Worm (Caenorhabditis elegans) whole organism, L1 larva: Measurements from ENCODE around the gene vps-36.

ENCODE experiments used
- C04F5.9 ChIP-seq: sonication (generic microtip); optimal IDR thresholded peaks from 2 replicates; lab custom pipeline; 2016; ENCODE audit warnings: missing genetic modification characterization, missing compliant biosample characterization
- C16A3.4 ChIP-seq: fragments of 150-350 bp; optimal IDR thresholded peaks from 2 replicates; lab custom pipeline; 2014; ENCODE audit warnings: missing biosample characterization, missing genetic modification characterization
- aly-2 ChIP-seq: fragments of 150-350 bp; optimal IDR thresholded peaks from 2 replicates; lab custom pipeline; 2014; ENCODE audit warnings: missing biosample characterization, missing genetic modification characterization
- blmp-1 ChIP-seq: fragments of 150-350 bp; optimal IDR thresholded peaks from 2 replicates; lab custom pipeline; 2014; ENCODE audit warnings: missing biosample characterization, missing genetic modification characterization
- ceh-63 ChIP-seq: fragments of 200-800 bp; sonication (Bioruptor generic); optimal IDR thresholded peaks from 2 replicates; lab custom pipeline; 2018; ENCODE audit warnings: mild to moderate bottlenecking, missing genetic modification characterization, missing compliant biosample characterization
- ceh-82 ChIP-seq, 3 experiments: fragments of 150-350 bp in 1 of 3; sonication (generic microtip) in 2 of 3; optimal IDR thresholded peaks; 2 replicates each; lab custom pipeline; 2014 to 2017; ENCODE audit warnings: missing biosample characterization in 3 of 3, missing genetic modification characterization in 3 of 3
- ceh-88 ChIP-seq: fragments of 200-800 bp; sonication (Bioruptor generic); IDR thresholded peaks from 2 replicates; pipeline ENCODE4 v1.3.6; 2022; ENCODE audit warnings: missing genetic modification characterization, missing compliant biosample characterization
- ceh-90 ChIP-seq: sonication (generic microtip); optimal IDR thresholded peaks from 2 replicates; lab custom pipeline; 2016; ENCODE audit warnings: missing genetic modification characterization, missing compliant biosample characterization
- ces-1 ChIP-seq: fragments of 150-350 bp; optimal IDR thresholded peaks from 2 replicates; lab custom pipeline; 2014; ENCODE audit warnings: missing biosample characterization, missing genetic modification reagents, missing genetic modification characterization
- dpl-1 ChIP-seq, 3 experiments: fragments of 150-350 bp in 2 of 3; sonication (generic microtip) in 1 of 3; optimal IDR thresholded peaks; 2 replicates each; lab custom pipeline; 2014 to 2017; ENCODE audit warnings: missing biosample characterization in 3 of 3, missing genetic modification characterization in 3 of 3, missing genetic modification reagents in 3 of 3
- efl-1 ChIP-seq, 4 experiments: fragments of 150-350 bp; optimal IDR thresholded peaks in 3 of 4; peaks in 1 of 4; 1 replicate in 1 of 4; 2 replicates in 3 of 4; lab custom pipeline; 2014; ENCODE audit warnings: missing biosample characterization in 2 of 4, missing genetic modification characterization in 2 of 4, missing genetic modification reagents in 2 of 4
- efl-3 ChIP-seq: fragments of 200-800 bp; sonication (Bioruptor generic); optimal IDR thresholded peaks from 2 replicates; lab custom pipeline; 2018; ENCODE audit warnings: mild to moderate bottlenecking, missing genetic modification characterization, missing compliant biosample characterization
- egl-27 ChIP-seq, 2 experiments: fragments of 150-350 bp in 1 of 2; sonication (generic microtip); optimal IDR thresholded peaks; 3 replicates each; lab custom pipeline; 2017 to 2018; ENCODE audit warnings: missing biosample characterization in 2 of 2, missing genetic modification characterization in 2 of 2, missing genetic modification reagents in 2 of 2
- elt-3 ChIP-seq, 6 experiments: fragments of 150-350 bp in 1 of 6; sonication (generic microtip); optimal IDR thresholded peaks; 2 replicates each; lab custom pipeline; 2017 to 2018; ENCODE audit warnings: missing biosample characterization in 6 of 6, missing genetic modification characterization in 6 of 6, inconsistent platforms in 1 of 6
- ets-5 ChIP-seq: fragments of 200-800 bp; sonication (Bioruptor generic); IDR thresholded peaks from 2 replicates; pipeline ENCODE4 v1.3.6; 2022; ENCODE audit warnings: missing genetic modification characterization, missing compliant biosample characterization
- fkh-10 ChIP-seq: sonication (generic microtip); optimal IDR thresholded peaks from 2 replicates; lab custom pipeline; 2017; ENCODE audit warnings: missing biosample characterization, missing genetic modification reagents, missing genetic modification characterization
- fkh-8 ChIP-seq: sonication (generic microtip); optimal IDR thresholded peaks from 2 replicates; lab custom pipeline; 2016; ENCODE audit warnings: mild to moderate bottlenecking, missing genetic modification characterization, missing compliant biosample characterization
- hlh-4 ChIP-seq: sonication (generic microtip); optimal IDR thresholded peaks from 2 replicates; lab custom pipeline; 2016; ENCODE audit warnings: mild to moderate bottlenecking, missing genetic modification characterization, missing compliant biosample characterization
- isw-1 ChIP-seq: fragments of 200-800 bp; sonication (Bioruptor generic); IDR thresholded peaks from 2 replicates; pipeline ENCODE4 v1.3.6; 2022; ENCODE audit warnings: missing genetic modification characterization, missing compliant biosample characterization
- jun-1 ChIP-seq: fragments of 150-350 bp; optimal IDR thresholded peaks from 2 replicates; lab custom pipeline; 2014; ENCODE audit warnings: missing biosample characterization, missing genetic modification reagents, missing genetic modification characterization
- lin-14 ChIP-seq: fragments of 200-800 bp; sonication (Bioruptor generic); optimal IDR thresholded peaks from 2 replicates; lab custom pipeline; 2018; ENCODE audit warnings: mild to moderate bottlenecking, missing genetic modification characterization, moderate library complexity, missing compliant biosample characterization
- lin-15B ChIP-seq: fragments of 150-350 bp; sonication (generic microtip); optimal IDR thresholded peaks from 3 replicates; lab custom pipeline; 2014; ENCODE audit warnings: missing biosample characterization, missing genetic modification characterization
- lin-35 ChIP-seq, 2 experiments: fragments of 150-350 bp; optimal IDR thresholded peaks; 2 replicates each; lab custom pipeline; 2014; ENCODE audit warnings: missing biosample characterization in 2 of 2, missing genetic modification characterization in 2 of 2, missing genetic modification reagents in 2 of 2
- lin-39 ChIP-seq: fragments of 150-350 bp; optimal IDR thresholded peaks from 2 replicates; lab custom pipeline; 2014; ENCODE audit warnings: missing biosample characterization, missing genetic modification reagents, missing genetic modification characterization
- lsy-2 ChIP-seq, 2 experiments: fragments of 150-350 bp; optimal IDR thresholded peaks; 2 replicates each; lab custom pipeline; 2014; ENCODE audit warnings: missing biosample characterization in 2 of 2, missing genetic modification characterization in 2 of 2
- mef-2 ChIP-seq: fragments of 150-350 bp; optimal IDR thresholded peaks from 2 replicates; lab custom pipeline; 2014; ENCODE audit warnings: missing biosample characterization, missing genetic modification characterization
- nhr-11 ChIP-seq: fragments of 150-350 bp; optimal IDR thresholded peaks from 2 replicates; lab custom pipeline; 2014; ENCODE audit warnings: missing biosample characterization, missing genetic modification characterization
- nhr-20 ChIP-seq: sonication (generic microtip); optimal IDR thresholded peaks from 2 replicates; lab custom pipeline; 2016; ENCODE audit warnings: mild to moderate bottlenecking, missing genetic modification characterization, missing compliant biosample characterization
- nhr-237 ChIP-seq: fragments of 150-350 bp; optimal IDR thresholded peaks from 2 replicates; lab custom pipeline; 2014; ENCODE audit warnings: missing biosample characterization, missing genetic modification characterization
- nhr-28 ChIP-seq: fragments of 150-350 bp; optimal IDR thresholded peaks from 2 replicates; lab custom pipeline; 2014; ENCODE audit warnings: missing biosample characterization, missing genetic modification characterization
- nhr-71 ChIP-seq: sonication (generic microtip); optimal IDR thresholded peaks from 2 replicates; lab custom pipeline; 2016; ENCODE audit warnings: mild to moderate bottlenecking, missing genetic modification characterization, moderate library complexity, missing compliant biosample characterization
- nhr-76 ChIP-seq: sonication (generic microtip); optimal IDR thresholded peaks from 2 replicates; lab custom pipeline; 2017; ENCODE audit warnings: missing biosample characterization, missing genetic modification characterization
- nhr-85 ChIP-seq: sonication (generic microtip); peaks from one replicate; lab custom pipeline; 2016; ENCODE audit warnings: missing genetic modification characterization, inconsistent platforms, missing compliant biosample characterization
- pax-3 ChIP-seq: fragments of 200-800 bp; sonication (Bioruptor generic); optimal IDR thresholded peaks from 2 replicates; lab custom pipeline; 2018; ENCODE audit warnings: mild to moderate bottlenecking, missing genetic modification characterization, moderate library complexity, missing compliant biosample characterization
- rnt-1 ChIP-seq: sonication (generic microtip); optimal IDR thresholded peaks from 2 replicates; lab custom pipeline; 2016; ENCODE audit warnings: mild to moderate bottlenecking, missing genetic modification characterization, moderate library complexity, missing compliant biosample characterization
- skn-1 ChIP-seq: fragments of 150-350 bp; optimal IDR thresholded peaks from 2 replicates; lab custom pipeline; 2014; ENCODE audit warnings: missing biosample characterization, missing genetic modification characterization
- snpc-4 ChIP-seq: fragments of 150-350 bp; optimal IDR thresholded peaks from 2 replicates; lab custom pipeline; 2014; ENCODE audit warnings: missing biosample characterization, missing genetic modification characterization
- sox-4 ChIP-seq: sonication (generic microtip); optimal IDR thresholded peaks from 2 replicates; lab custom pipeline; 2016; ENCODE audit warnings: missing genetic modification characterization, missing compliant biosample characterization
- swsn-7 ChIP-seq: sonication (generic microtip); optimal IDR thresholded peaks from 2 replicates; lab custom pipeline; 2016; ENCODE audit warnings: missing genetic modification characterization, missing compliant biosample characterization
- unc-98 ChIP-seq: fragments of 200-800 bp; sonication (Bioruptor generic); IDR thresholded peaks from 2 replicates; pipeline ENCODE4 v1.3.6; 2022; ENCODE audit warnings: missing genetic modification characterization, missing compliant biosample characterization
- zag-1 ChIP-seq: fragments of 150-350 bp; optimal IDR thresholded peaks from 2 replicates; lab custom pipeline; 2014; ENCODE audit warnings: missing biosample characterization, missing genetic modification characterization

Gene vps-36

DNA sequence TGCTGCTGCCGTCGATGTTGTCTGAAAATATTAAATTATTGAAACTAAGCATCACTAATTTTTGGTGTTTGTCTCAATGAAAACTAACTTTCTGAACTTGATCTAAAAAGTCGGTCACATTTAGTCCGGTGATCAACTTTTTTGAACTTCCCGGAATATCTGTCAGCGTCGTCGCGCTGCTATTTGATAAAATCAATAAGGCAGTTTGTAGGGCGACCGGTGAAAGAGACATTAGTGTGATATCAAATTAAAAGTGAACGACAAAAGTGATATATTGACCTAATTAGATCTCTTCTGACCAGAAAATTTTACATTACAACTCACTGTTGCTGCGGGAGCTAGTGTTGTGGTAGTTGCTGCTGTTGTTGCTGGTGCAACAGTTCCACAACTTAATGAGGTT is 10.5 kb upstream of the vps-36 start:
- TF ChIP-seq lsy-2 (tag; optimal IDR thresholded peaks at IDR 0.05; lab: Kevin White, UChicago) (no peak), nhr-85 (peak; percentile 23), blmp-1 (tag; lab: Kevin White, UChicago) (peak; percentile 90), elt-3 (tag; optimal IDR thresholded peaks at IDR 0.05; lab: Kevin White, UChicago) (peak in 1 of 6 experiments; percentile 10), zag-1 (tag; lab: Kevin White, UChicago) (no peak), skn-1 (tag; lab: Kevin White, UChicago) (no peak)

DNA sequence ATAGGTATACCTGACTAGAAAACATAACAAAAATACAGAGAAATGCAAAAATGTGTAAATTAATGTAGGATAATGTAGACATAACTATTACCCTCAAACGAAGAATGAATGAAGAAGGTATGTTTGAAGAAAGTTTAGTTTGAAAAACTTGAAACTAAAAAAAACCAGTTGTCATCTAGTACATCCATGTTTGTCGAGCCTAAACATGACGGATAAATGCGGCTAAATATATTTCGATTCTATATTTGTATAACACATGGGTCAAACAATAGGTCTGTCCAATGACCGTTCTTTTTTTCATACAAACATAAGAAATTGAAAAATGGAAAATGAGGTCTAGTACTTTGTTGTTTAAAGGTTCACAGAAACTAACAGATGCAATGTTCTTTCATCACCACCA is 9.6 kb upstream of the vps-36 start, which contains the start of gene F17C11.22:
TSS of gene F17C11.22 (minus strand) at position 101 of the 400 bp plus-strand sequence.
- TF ChIP-seq nhr-20 (tag; lab: Kevin White, UChicago) = no peak
- no peak for TF ChIP-seq efl-1 (optimal IDR thresholded peaks at IDR 0.05; lab: Kevin White, UChicago)
- TF ChIP-seq efl-1 (GFP tag; optimal IDR thresholded peaks at IDR 0.05 in 1 of 2; lab: Kevin White, UChicago) = peak in 1 of 2 experiments; percentile 58
- TF ChIP-seq, all 84 proteins: peak for 1

DNA sequence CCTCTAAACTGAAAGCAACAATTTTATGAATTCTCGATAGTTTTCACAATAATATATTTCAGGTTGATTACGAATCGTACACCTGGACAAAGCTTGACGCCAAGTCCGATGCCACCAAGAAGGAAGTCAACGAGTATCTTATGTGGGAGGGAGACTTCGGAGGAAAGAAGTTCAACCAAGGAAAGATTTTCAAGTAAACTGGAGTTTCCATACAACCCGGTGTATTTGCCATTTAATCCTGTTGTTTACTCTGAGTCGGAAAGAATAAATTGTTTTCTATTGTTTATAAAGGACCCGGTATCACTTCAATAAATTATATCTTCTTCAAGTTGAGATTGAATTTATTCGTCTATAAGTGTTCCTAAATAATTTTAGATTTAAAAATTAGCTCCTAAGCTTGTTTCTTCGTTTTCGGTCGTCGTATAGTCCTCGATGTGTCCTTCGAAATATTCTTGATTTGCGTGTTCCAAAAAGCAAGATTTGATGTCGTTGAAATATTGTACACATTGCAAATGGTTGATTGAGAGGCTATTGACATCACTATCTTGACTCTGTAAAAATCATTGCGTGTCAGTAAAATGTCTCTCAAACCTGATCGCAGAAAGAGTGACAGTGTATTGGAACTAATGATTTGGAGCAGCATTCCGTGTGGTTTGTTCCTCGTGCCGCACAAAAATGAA is 7.3 kb upstream of the vps-36 start:
- TF ChIP-seq nhr-20 (tag; lab: Kevin White, UChicago) (no peak), dpl-1 (GFP tag; optimal IDR thresholded peaks at IDR 0.05; lab: Kevin White, UChicago) (no peak), sox-4 (tag; lab: Kevin White, UChicago) (no peak), isw-1 (GFP tag; lab: Robert Waterston, UW) (no peak), ets-5 (GFP tag; lab: Robert Waterston, UW) (no peak), lin-15B (tag; lab: Kevin White, UChicago) (no peak), efl-1 (optimal IDR thresholded peaks at IDR 0.05; lab: Kevin White, UChicago) (no peak), efl-1 (GFP tag; optimal IDR thresholded peaks at IDR 0.05 in 1 of 2; lab: Kevin White, UChicago) (peak in 1 of 2 experiments; percentile 24), nhr-85 (peak; percentile 4), ceh-82 (tag; optimal IDR thresholded peaks at IDR 0.05; lab: Kevin White, UChicago) (no peak), lsy-2 (tag; optimal IDR thresholded peaks at IDR 0.05; lab: Kevin White, UChicago) (peak in 1 of 2 experiments; percentile 27), jun-1 (tag; lab: Kevin White, UChicago) (no peak), mef-2 (tag; lab: Kevin White, UChicago) (no peak), snpc-4 (no peak), ceh-63 (GFP tag; lab: Kevin White, UChicago) (no peak)

DNA sequence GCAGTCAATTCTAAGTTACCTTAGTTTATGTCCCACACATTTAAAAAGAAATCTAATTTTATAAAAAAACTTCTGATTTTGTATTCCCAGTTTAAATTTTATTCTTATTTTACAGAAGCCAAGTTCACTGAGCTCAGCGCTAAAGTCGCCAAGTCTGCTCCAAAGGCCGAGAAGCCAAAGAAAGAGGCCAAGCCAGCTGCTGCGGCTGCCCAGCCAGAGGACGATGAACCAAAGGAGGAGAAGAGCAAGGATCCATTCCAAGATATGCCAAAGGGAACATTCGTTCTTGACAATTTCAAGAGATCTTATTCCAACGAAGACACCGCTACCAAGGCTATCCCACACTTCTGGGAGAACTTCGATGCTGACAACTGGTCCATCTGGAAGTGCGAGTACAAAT is 6.4 kb upstream of the vps-36 start:
- TF ChIP-seq nhr-28 (tag; lab: Kevin White, UChicago) (no peak), nhr-20 (tag; lab: Kevin White, UChicago) (no peak), efl-3 (GFP tag; lab: Kevin White, UChicago) (no peak), efl-1 (optimal IDR thresholded peaks at IDR 0.05; lab: Kevin White, UChicago) (no peak), efl-1 (GFP tag; optimal IDR thresholded peaks at IDR 0.05 in 1 of 2; lab: Kevin White, UChicago) (peak in 1 of 2 experiments; percentile 17), swsn-7 (no peak), ceh-88 (GFP tag; lab: Robert Waterston, UW) (no peak)

DNA sequence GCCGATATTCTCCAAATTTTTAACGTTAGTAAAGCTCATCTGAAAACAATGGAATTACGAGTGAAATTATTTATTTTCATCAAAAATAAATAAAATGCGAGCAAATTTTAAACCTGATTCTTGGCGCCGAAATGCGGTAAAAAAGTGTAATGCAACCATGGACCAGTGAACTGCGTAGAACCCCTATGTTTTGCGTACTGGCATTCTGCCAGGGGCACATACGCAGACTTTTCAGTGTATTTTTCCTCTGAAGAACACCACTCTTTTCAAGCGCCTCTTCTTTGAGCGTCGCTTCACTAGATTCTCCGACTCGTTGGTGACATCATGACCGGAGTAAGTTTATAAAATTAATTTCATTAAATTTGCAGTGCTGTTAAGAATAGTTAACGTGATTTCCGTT is 5.0 kb upstream of the vps-36 start, which contains the start of the genes ctf-4 and eef-1G:
TSS of gene ctf-4 (minus strand) at position 39 of the 400 bp plus-strand sequence.
TSS of gene eef-1G (plus strand) at position 219 of the 400 bp plus-strand sequence.
- TF ChIP-seq nhr-11 (tag; lab: Kevin White, UChicago) (peak; percentile 69), nhr-237 (tag; lab: Kevin White, UChicago) (peak; percentile 89), blmp-1 (tag; lab: Kevin White, UChicago) (peak; percentile 92), pax-3 (tag; lab: Kevin White, UChicago) (peak; percentile 91), hlh-4 (no peak), isw-1 (GFP tag; lab: Robert Waterston, UW) (peak; percentile 94), ceh-90 (tag; lab: Kevin White, UChicago) (no peak), egl-27 (tag; optimal IDR thresholded peaks at IDR 0.05; lab: Kevin White, UChicago) (peak in 1 of 2 experiments; percentile 34), nhr-76 (tag; lab: Kevin White, UChicago) (peak; percentile 15), efl-1 (optimal IDR thresholded peaks at IDR 0.05; lab: Kevin White, UChicago) (peak; percentile 96 to 99), efl-1 (GFP tag; optimal IDR thresholded peaks at IDR 0.05 in 1 of 2; lab: Kevin White, UChicago) (peak; percentile 94 to 99), ces-1 (GFP tag; lab: Kevin White, UChicago) (no peak), lin-14 (peak; percentile 99), fkh-8 (tag; lab: Kevin White, UChicago) (peak; percentile 97), unc-98 (GFP tag; lab: Robert Waterston, UW) (peak; percentile 72), lin-15B (tag; lab: Kevin White, UChicago) (peak; percentile 92), nhr-71 (peak; percentile 98), aly-2 (peak; percentile 70), C04F5.9 (tag; lab: Kevin White, UChicago) (peak; percentile 53), lin-39 (tag; lab: Kevin White, UChicago) (peak; percentile 82), lin-35 (GFP tag; optimal IDR thresholded peaks at IDR 0.05; lab: Kevin White, UChicago) (peak; percentile 97 to 99), fkh-10 (GFP tag; lab: Kevin White, UChicago) (peak; percentile 80), rnt-1 (peak; percentile 96), C16A3.4 (tag; lab: Kevin White, UChicago) (peak; percentile 98)
